Worm (Caenorhabditis elegans): ENCODE results near the gene Y57G11C.1144.

Y57G11C.1144 gene

DNA sequence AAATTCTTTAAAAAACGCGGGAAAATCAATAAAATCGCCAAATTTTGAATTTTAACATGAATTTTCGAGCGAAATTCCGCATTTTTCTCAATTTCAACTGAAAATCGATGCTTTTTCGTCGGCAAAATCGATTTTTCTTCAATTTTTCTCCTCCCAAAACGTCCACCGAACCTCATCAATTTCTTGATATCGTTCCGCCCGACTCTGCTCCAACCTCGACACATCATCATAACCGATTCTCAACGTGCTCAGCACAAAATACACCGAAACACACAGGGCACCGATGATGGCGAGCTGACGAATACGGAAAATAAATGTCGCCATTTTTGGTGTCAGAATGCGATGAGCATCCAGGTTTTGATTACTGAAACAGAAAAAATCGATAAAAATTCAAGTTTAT is 21.4 kb downstream of the Y57G11C.1144 start, which contains the start of gene Y41E3.1:
Gene Y41E3.1, minus strand, starts transcription at position 324 of the 400 bp plus-strand sequence.
- no peak for TF ChIP-seq unc-62 (GFP tag; optimal IDR thresholded peaks at IDR 0.05)

DNA sequence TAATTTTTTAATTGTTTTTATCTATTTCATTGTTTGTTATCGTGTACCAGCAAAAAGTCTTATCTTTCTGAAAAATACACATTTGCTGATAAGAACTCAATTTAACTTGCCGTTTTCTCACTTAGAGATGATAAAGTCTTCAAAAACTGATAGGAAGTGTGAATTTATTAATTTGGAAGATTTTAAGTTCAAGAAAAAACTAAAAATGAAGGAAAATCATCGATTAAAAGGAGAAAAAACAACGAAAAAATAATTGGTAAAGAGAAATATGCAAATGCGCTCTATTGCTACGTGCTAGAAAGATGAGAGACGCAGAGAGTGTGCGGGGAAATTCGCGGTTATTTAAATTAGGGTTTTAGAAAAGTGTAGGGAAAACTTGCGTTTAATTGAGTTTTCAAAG is 22.3 kb downstream of the Y57G11C.1144 start:
- no peak for TF ChIP-seq unc-62 (GFP tag; optimal IDR thresholded peaks at IDR 0.05)

DNA sequence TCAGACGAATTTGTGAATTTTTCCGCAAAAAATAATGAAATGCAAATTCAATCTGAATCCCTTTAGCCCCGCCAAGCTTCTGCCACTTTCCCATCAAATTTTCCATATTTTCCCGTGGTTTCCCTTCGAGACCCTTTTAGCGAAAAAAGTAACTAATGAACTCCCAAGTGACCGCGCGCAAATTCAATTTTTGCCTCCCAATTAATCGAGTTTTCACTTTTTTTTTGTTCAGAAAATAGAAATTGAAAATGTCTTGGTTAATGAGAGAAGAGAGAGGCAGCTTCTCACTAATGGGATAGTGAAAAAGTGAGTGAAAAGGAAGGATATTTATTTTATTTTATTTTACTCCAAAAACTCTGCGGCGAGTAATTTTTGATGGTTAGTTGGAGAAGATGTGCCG is 22.9 kb downstream of the Y57G11C.1144 start:
- TF ChIP-seq unc-62 (GFP tag; optimal IDR thresholded peaks at IDR 0.05): no peak

DNA sequence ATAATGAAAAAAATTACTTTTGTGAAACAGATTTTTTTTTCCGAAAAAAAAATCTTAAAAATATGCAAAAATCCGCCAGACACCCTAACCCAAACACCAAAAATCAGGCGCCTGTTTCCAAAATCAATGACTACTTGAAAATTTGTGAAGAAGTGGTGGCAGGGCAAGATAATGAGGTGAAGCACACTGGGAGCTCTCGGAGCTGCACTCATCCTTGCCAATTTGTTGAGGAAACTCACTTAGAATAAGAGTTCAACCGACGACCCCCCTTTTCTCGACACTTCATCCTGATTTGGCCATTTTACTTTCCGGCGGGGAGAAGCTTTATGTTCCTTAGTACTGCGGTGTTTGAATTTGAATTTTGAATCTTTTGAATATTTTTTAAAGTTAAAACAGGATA is 41.1 kb downstream of the Y57G11C.1144 start:
- no peak for TF ChIP-seq unc-62 (GFP tag; optimal IDR thresholded peaks at IDR 0.05)

DNA sequence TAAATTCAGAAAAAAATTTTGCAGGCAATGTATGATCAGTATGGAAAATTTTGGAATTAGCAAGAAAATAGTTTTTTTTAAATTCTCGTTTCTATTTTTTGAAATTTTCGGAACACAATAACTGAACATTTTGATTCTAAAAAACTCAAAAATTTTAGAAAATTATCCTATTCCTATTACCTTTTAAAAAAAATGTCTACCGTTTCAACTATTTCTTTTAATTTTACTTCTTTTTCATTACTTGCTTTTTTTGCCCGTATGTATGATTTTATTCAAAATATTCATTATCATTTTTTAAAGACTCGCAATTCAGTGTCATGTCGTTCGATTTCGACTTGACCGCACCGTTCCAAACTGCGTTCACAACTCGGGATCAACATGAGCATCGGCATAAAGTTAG is 44.2 kb downstream of the Y57G11C.1144 start, which contains the start of gene atln-2:
Gene atln-2, plus strand, starts transcription at position 301 of the 400 bp plus-strand sequence.
- no peak for TF ChIP-seq unc-62 (GFP tag; optimal IDR thresholded peaks at IDR 0.05)

DNA sequence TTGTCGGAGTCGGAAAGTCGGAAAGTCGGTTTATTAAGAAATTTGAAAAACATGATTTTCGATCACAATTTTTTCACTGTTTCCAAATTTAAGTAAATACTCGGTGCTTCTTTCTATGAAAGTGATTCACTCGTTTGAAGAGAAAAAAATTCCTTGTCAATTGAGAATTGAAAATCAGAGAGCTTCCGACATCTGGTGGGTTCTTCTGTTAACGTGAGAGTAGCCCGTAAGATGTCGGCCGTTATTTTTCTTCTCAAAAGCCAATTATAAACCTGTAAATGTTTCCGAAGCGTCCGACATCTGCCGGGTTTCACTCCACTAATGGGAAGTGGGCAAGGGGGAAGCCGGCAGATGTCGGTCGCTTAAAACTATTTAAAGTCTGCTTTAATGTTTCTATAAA is 47.9 kb downstream of the Y57G11C.1144 start:
- no peak for TF ChIP-seq unc-62 (GFP tag; optimal IDR thresholded peaks at IDR 0.05)

DNA sequence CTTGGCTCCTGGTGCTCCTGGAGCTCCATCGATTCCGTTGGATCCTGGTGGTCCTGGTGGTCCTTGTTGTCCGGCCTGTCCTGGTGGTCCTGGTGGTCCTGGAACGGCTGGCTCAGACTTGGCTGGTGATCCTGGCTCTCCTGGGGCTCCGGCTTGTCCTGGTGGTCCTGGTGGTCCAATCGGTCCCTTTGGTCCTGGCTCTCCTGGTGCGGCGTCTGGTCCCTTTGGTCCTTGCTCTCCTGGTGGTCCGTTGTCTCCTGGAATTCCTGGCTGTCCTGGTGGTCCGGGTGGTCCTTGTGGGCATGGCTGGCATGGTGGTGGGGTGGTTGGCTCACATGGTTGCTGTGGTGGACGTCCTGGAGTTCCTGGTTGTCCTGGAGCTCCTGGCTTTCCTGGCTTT is 48.7 kb downstream of the Y57G11C.1144 start:
- no peak for TF ChIP-seq unc-62 (GFP tag; optimal IDR thresholded peaks at IDR 0.05)

DNA sequence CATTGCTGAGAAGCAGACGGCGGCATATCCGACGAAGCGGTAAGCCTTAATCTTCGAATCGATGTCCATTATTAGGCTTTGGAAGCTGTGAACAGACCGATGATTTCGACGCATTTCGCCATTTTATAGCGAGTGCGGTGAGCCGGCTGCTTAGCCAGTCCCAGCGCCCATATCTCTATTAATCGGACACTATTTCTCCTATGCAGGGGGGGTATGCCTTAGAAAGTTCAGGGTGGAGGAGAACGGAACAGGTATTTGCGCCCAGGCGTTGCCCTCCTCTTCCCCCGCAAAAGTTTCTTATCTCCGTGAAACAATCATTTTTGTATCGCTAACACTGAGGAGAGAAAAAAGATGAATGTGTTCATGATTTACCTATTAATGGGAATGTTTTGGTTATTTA is 49.6 kb downstream of the Y57G11C.1144 start, which contains the start of gene dpy-4:
Gene dpy-4, minus strand, starts transcription at position 101 of the 400 bp plus-strand sequence.
- no peak for TF ChIP-seq unc-62 (GFP tag; optimal IDR thresholded peaks at IDR 0.05)
